Worm (Caenorhabditis elegans) whole organism, young adult: ENCODE results near the gene tre-3.

Experiments
- B0336.3 ChIP-seq: fragments of 200-800 bp; sonication (Bioruptor generic); IDR thresholded peaks from 2 replicates; pipeline ENCODE4 v1.3.6; 2022; ENCODE audit warnings: missing genetic modification characterization, missing compliant biosample characterization
- F22D6.2 ChIP-seq: sonication (generic microtip); optimal IDR thresholded peaks from 2 replicates; lab custom pipeline; 2016; ENCODE audit warnings: mild to moderate bottlenecking, missing genetic modification characterization, missing compliant biosample characterization
- F49E8.2 ChIP-seq: sonication (generic microtip); optimal IDR thresholded peaks from 3 replicates; lab custom pipeline; 2017; ENCODE audit warnings: missing genetic modification characterization, mild to moderate bottlenecking, missing compliant biosample characterization, antibody characterized with exemption, moderate library complexity; ENCODE audit not compliant: insufficient read depth
- F52B5.7 ChIP-seq: sonication (generic microtip); optimal IDR thresholded peaks from 2 replicates; lab custom pipeline; 2016; ENCODE audit warnings: mild to moderate bottlenecking, missing genetic modification characterization, missing compliant biosample characterization
- F55B11.4 ChIP-seq: sonication (generic microtip); optimal IDR thresholded peaks from 2 replicates; lab custom pipeline; 2016; ENCODE audit warnings: missing compliant biosample characterization, missing genetic modification characterization, borderline replicate concordance; ENCODE audit not compliant: insufficient read depth
- ZK185.1 ChIP-seq: sonication (generic microtip); optimal IDR thresholded peaks from 2 replicates; lab custom pipeline; 2016; ENCODE audit warnings: mild to moderate bottlenecking, missing genetic modification characterization, missing compliant biosample characterization; ENCODE audit not compliant: poor library complexity, severe bottlenecking
- ama-1 ChIP-seq, 3 experiments: fragments of 150-350 bp in 1 of 3; sonication (generic microtip) in 2 of 3; optimal IDR thresholded peaks; 2 replicates each; lab custom pipeline; 2014 to 2018; ENCODE audit warnings: missing biosample characterization in 2 of 3, missing genetic modification characterization in 2 of 3, missing genetic modification reagents in 2 of 3
- cebp-1 ChIP-seq, 2 experiments: fragments of 200-800 bp in 1 of 2; sonication (Bioruptor generic) in 1 of 2; sonication (generic microtip) in 1 of 2; IDR thresholded peaks in 1 of 2; optimal IDR thresholded peaks in 1 of 2; 2 replicates each; pipeline versions ENCODE4 v1.3.6 to Lab custom; 2017 to 2022; ENCODE audit warnings: missing compliant biosample characterization in 2 of 2, missing genetic modification characterization in 2 of 2, mild to moderate bottlenecking in 1 of 2, missing genetic modification reagents in 1 of 2, moderate library complexity in 1 of 2
- ceh-79 ChIP-seq: sonication (generic microtip); optimal IDR thresholded peaks from 2 replicates; lab custom pipeline; 2017; ENCODE audit warnings: mild to moderate bottlenecking, missing genetic modification characterization, missing compliant biosample characterization
- egl-18 ChIP-seq: fragments of 200-800 bp; sonication (Bioruptor generic); IDR thresholded peaks from 2 replicates; pipeline ENCODE4 v1.3.6; 2022; ENCODE audit warnings: missing genetic modification reagents, missing genetic modification characterization, missing compliant biosample characterization
- egrh-3 ChIP-seq: fragments of 200-800 bp; sonication (Bioruptor generic); IDR thresholded peaks from 2 replicates; pipeline ENCODE4 v1.3.6; 2022; ENCODE audit warnings: missing genetic modification reagents, missing genetic modification characterization, missing compliant biosample characterization
- lin-40 ChIP-seq: sonication (generic microtip); optimal IDR thresholded peaks from 2 replicates; lab custom pipeline; 2016; ENCODE audit warnings: missing genetic modification characterization, mild to moderate bottlenecking, missing compliant biosample characterization, missing genotype, missing genetic modification reagents
- lsy-27 ChIP-seq: sonication (generic microtip); optimal IDR thresholded peaks from 2 replicates; lab custom pipeline; 2017; ENCODE audit warnings: missing genetic modification characterization, mild to moderate bottlenecking, missing compliant biosample characterization, antibody characterized with exemption, missing genotype, borderline replicate concordance; ENCODE audit not compliant: insufficient read depth
- mxl-1 ChIP-seq: sonication (generic microtip); optimal IDR thresholded peaks from 2 replicates; lab custom pipeline; 2016; ENCODE audit warnings: missing genetic modification characterization, missing compliant biosample characterization
- nfya-1 ChIP-seq: sonication (generic microtip); optimal IDR thresholded peaks from 2 replicates; lab custom pipeline; 2017; ENCODE audit warnings: antibody characterized with exemption, missing compliant biosample characterization, missing genetic modification characterization, borderline replicate concordance; ENCODE audit not compliant: insufficient read depth
- nfya-2 ChIP-seq: fragments of 200-800 bp; sonication (Bioruptor generic); IDR thresholded peaks from 2 replicates; pipeline ENCODE4 v1.3.6; 2022; ENCODE audit warnings: missing genetic modification reagents, missing genetic modification characterization, missing compliant biosample characterization
- nhr-27 ChIP-seq: fragments of 200-800 bp; sonication (Bioruptor generic); optimal IDR thresholded peaks from 2 replicates; lab custom pipeline; 2018; ENCODE audit warnings: mild to moderate bottlenecking, missing genetic modification characterization, moderate library complexity, missing compliant biosample characterization
- nhr-90 ChIP-seq: sonication (generic microtip); optimal IDR thresholded peaks from 2 replicates; lab custom pipeline; 2016; ENCODE audit warnings: missing genotype, mild to moderate bottlenecking, missing genetic modification characterization, missing compliant biosample characterization
- rpc-1 ChIP-seq, 2 experiments: fragments of 150-350 bp in 1 of 2; sonication (generic microtip) in 1 of 2; optimal IDR thresholded peaks; 2 replicates each; lab custom pipeline; 2014 to 2018; ENCODE audit warnings: missing biosample characterization in 1 of 2, missing genetic modification characterization in 1 of 2, missing genetic modification reagents in 1 of 2, missing genotype in 1 of 2
- sea-2 ChIP-seq: fragments of 200-800 bp; sonication (Bioruptor generic); IDR thresholded peaks from 2 replicates; pipeline ENCODE4 v1.3.6; 2022; ENCODE audit warnings: missing genetic modification characterization, missing compliant biosample characterization
- sptf-2 ChIP-seq: fragments of 200-800 bp; sonication (Bioruptor generic); optimal IDR thresholded peaks from 2 replicates; lab custom pipeline; 2018; ENCODE audit warnings: mild to moderate bottlenecking, missing genetic modification characterization, missing compliant biosample characterization
- tbp1 ChIP-seq: fragments of 200-800 bp; sonication (Bioruptor generic); optimal IDR thresholded peaks from 2 replicates; lab custom pipeline; 2018; ENCODE audit warnings: mild to moderate bottlenecking, missing genetic modification characterization, missing compliant biosample characterization
- ztf-26 ChIP-seq: sonication (generic microtip); optimal IDR thresholded peaks from 2 replicates; lab custom pipeline; 2017; ENCODE audit warnings: missing genetic modification characterization, missing compliant biosample characterization
- ztf-28 ChIP-seq: fragments of 200-800 bp; sonication (Bioruptor generic); IDR thresholded peaks from 2 replicates; pipeline ENCODE4 v1.3.6; 2022; ENCODE audit warnings: missing genetic modification reagents, missing genetic modification characterization, missing compliant biosample characterization

The tre-3 gene

DNA sequence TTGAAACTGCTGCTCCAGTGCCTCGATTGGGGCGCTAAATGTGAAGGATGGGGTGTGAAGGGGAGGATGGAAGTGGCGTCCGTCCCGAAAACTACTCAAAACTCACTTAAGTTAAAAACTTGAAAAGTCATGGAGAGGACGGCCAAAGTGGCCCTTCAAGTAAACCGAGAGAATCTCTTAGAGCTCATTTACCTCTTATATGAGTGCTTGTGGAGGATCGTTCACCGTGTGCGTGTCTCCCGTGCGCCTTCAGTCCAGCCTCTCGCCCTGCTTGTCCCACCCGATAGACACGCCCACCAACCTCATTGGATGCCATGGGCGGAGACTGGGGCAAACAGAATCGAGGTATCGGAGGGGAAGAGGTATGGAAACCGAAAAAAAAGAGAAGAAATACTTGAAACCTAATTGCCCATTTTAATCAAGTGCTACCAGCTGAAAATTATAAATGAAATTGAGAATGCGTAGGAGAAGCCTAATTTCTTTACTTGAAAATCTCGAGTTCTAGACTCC lies 50.8 kb downstream of the tre-3 start, which contains the start of gene ceh-27:
Gene ceh-27 (minus strand): TSS at position 228 of the 510 bp plus-strand sequence.
- no peak for TF ChIP-seq ceh-79
- TF ChIP-seq tbp1 (GFP tag; lab: Kevin White, UChicago): no peak
- no peak for TF ChIP-seq ztf-28 (GFP tag; lab: Robert Waterston, UW)
- no peak for TF ChIP-seq nhr-90 (tag; lab: Kevin White, UChicago)
- TF ChIP-seq rpc-1 (optimal IDR thresholded peaks at IDR 0.05; lab: Kevin White, UChicago): no peak
- no peak for TF ChIP-seq rpc-1 (tag; optimal IDR thresholded peaks at IDR 0.05; lab: Kevin White, UChicago)
- TF ChIP-seq F52B5.7: no peak
- TF ChIP-seq nhr-27 (tag; lab: Kevin White, UChicago): no peak
- no peak for TF ChIP-seq ZK185.1 (tag; lab: Kevin White, UChicago)
- no peak for TF ChIP-seq ama-1 (optimal IDR thresholded peaks at IDR 0.05; lab: Kevin White, UChicago)
- no peak for TF ChIP-seq ama-1 (GFP tag; optimal IDR thresholded peaks at IDR 0.05; lab: Kevin White, UChicago)
- no peak for TF ChIP-seq B0336.3 (GFP tag; lab: Robert Waterston, UW)

DNA sequence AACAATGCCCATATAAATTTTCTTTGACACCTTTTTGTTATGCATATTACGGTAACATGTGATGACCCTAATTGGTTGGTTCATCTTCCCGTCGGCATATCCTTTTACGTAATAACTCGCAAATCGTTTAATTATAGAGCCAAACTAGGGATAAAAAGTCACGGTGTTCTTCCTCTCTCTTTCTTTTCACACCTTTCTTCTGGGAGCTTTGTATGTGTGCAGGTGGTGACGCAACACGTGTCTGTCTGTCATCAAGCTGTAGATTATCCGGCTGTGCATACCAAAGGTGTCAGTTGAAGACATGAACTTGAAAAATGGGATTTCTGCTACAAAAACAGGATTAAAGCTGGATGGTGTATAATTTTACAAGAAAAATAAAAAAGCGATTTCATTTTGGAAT lies 55.1 kb downstream of the tre-3 start:
- TF ChIP-seq tbp1 (GFP tag; lab: Kevin White, UChicago): no peak
- no peak for TF ChIP-seq sea-2 (GFP tag; lab: Robert Waterston, UW)
- no peak for TF ChIP-seq cebp-1 (GFP tag; IDR thresholded peaks at IDR 0.05; lab: Robert Waterston, UW)
- TF ChIP-seq cebp-1 (tag; optimal IDR thresholded peaks at IDR 0.05; lab: Kevin White, UChicago): no peak
- TF ChIP-seq mxl-1 (tag; lab: Kevin White, UChicago): no peak
- TF ChIP-seq nfya-1: no peak
- no peak for TF ChIP-seq F55B11.4 (tag; lab: Kevin White, UChicago)
- TF ChIP-seq nfya-2 (GFP tag; lab: Robert Waterston, UW): no peak
- no peak for TF ChIP-seq F49E8.2 (tag; lab: Kevin White, UChicago)
- no peak for TF ChIP-seq F22D6.2 (tag; lab: Kevin White, UChicago)
- no peak for TF ChIP-seq lin-40 (tag; lab: Kevin White, UChicago)
- TF ChIP-seq egrh-3 (GFP tag; lab: Robert Waterston, UW): no peak
- TF ChIP-seq sptf-2 (GFP tag; lab: Kevin White, UChicago): no peak
- TF ChIP-seq egl-18: no peak
- TF ChIP-seq ztf-28 (GFP tag; lab: Robert Waterston, UW): no peak
- no peak for TF ChIP-seq ztf-26 (tag; lab: Kevin White, UChicago)
- TF ChIP-seq lsy-27 (tag; lab: Kevin White, UChicago): no peak
- TF ChIP-seq, all 124 proteins: peak for 0
